Fruit fly (Drosophila melanogaster) whole organism, embryonic: ENCODE data around the gene alien.
A peak's percentile ranks its signal among the peaks of the same experiment; 100 is the strongest.

Experiments used
- Atf-2 ChIP-seq: fragments of 200-800 bp; sonication (Bioruptor generic); optimal IDR thresholded peaks from 2 replicates; lab custom pipeline; 2016; ENCODE audit warnings: missing biosample characterization, missing genetic modification characterization
- Atf3 ChIP-seq: fragments of 200-800 bp; sonication (Bioruptor generic); optimal IDR thresholded peaks from 3 replicates; lab custom pipeline; 2016; ENCODE audit warnings: missing biosample characterization, missing genetic modification characterization
- Atf6 ChIP-seq: fragments of 200-800 bp; sonication (Bioruptor generic); IDR thresholded peaks from 2 replicates; pipeline ENCODE4 v1.3.6; 2022; ENCODE audit warnings: missing biosample characterization, missing genetic modification characterization
- CG10274 ChIP-seq: fragments of 200-800 bp; sonication (Bioruptor generic); optimal IDR thresholded peaks from 3 replicates; lab custom pipeline; 2017; ENCODE audit warnings: missing biosample characterization, mild to moderate bottlenecking, missing genetic modification characterization
- CG11398 ChIP-seq: fragments of 200-800 bp; sonication (Bioruptor generic); optimal IDR thresholded peaks from 2 replicates; lab custom pipeline; 2016; ENCODE audit warnings: missing biosample characterization, missing genetic modification characterization
- CG12071 ChIP-seq: fragments of 200-800 bp; sonication (Bioruptor generic); optimal IDR thresholded peaks from 3 replicates; lab custom pipeline; 2018; ENCODE audit warnings: missing biosample characterization, mild to moderate bottlenecking, missing genetic modification characterization
- CG12104 ChIP-seq: fragments of 200-800 bp; sonication (Bioruptor generic); optimal IDR thresholded peaks from 3 replicates; lab custom pipeline; 2016; ENCODE audit warnings: missing biosample characterization, missing genetic modification characterization
- CG12219 ChIP-seq: fragments of 200-800 bp; sonication (Bioruptor generic); optimal IDR thresholded peaks from 3 replicates; lab custom pipeline; 2018; ENCODE audit warnings: missing biosample characterization, mild to moderate bottlenecking, missing genetic modification characterization
- CG12744 ChIP-seq: fragments of 200-800 bp; sonication (Bioruptor generic); optimal IDR thresholded peaks from 2 replicates; lab custom pipeline; 2016; ENCODE audit warnings: missing biosample characterization, missing genetic modification characterization
- CG1603 ChIP-seq: fragments of 200-800 bp; sonication (Bioruptor generic); optimal IDR thresholded peaks from 2 replicates; lab custom pipeline; 2019; ENCODE audit warnings: missing biosample characterization, mild to moderate bottlenecking, missing genetic modification characterization, moderate library complexity
- CG2875 ChIP-seq: fragments of 200-800 bp; sonication (Bioruptor generic); optimal IDR thresholded peaks from 2 replicates; lab custom pipeline; 2017; ENCODE audit warnings: missing biosample characterization, mild to moderate bottlenecking, missing genetic modification characterization, missing genetic modification reagents
- CG3726 ChIP-seq: fragments of 200-800 bp; sonication (Bioruptor generic); IDR thresholded peaks from 3 replicates; pipeline ENCODE4, ENCODE4 v1.3.6; 2022; ENCODE audit warnings: missing biosample characterization, missing genetic modification characterization
- CG3838 ChIP-seq: fragments of 200-800 bp; sonication (Bioruptor generic); optimal IDR thresholded peaks from 3 replicates; lab custom pipeline; 2016; ENCODE audit warnings: missing biosample characterization, missing genetic modification characterization
- CG6654 ChIP-seq: fragments of 200-800 bp; sonication (Bioruptor generic); optimal IDR thresholded peaks from 2 replicates; lab custom pipeline; 2017; ENCODE audit warnings: missing biosample characterization, mild to moderate bottlenecking, missing genetic modification characterization
- CG6689 ChIP-seq: fragments of 200-800 bp; sonication (Bioruptor generic); IDR thresholded peaks from 2 replicates; pipeline ENCODE4 v1.3.6; 2022; ENCODE audit warnings: missing biosample characterization, missing genetic modification characterization
- CG8089 ChIP-seq: fragments of 200-800 bp; sonication (Bioruptor generic); optimal IDR thresholded peaks from 3 replicates; lab custom pipeline; 2016; ENCODE audit warnings: missing biosample characterization, missing genetic modification characterization
- CG8388 ChIP-seq: fragments of 200-800 bp; sonication (Bioruptor generic); optimal IDR thresholded peaks from 2 replicates; lab custom pipeline; 2019; ENCODE audit warnings: missing biosample characterization, mild to moderate bottlenecking, missing genetic modification characterization, moderate library complexity
- CG9215 ChIP-seq: fragments of 200-800 bp; sonication (Bioruptor generic); IDR thresholded peaks from 2 replicates; pipeline ENCODE4 v1.3.6; 2022; ENCODE audit warnings: missing biosample characterization, missing genetic modification characterization
- CkIIα-i1 ChIP-seq: fragments of 200-800 bp; sonication (Bioruptor generic); IDR thresholded peaks from 2 replicates; pipeline ENCODE4 v1.3.6; 2022; ENCODE audit warnings: missing biosample characterization, missing genetic modification characterization
- D19A ChIP-seq: fragments of 200-800 bp; optimal IDR thresholded peaks from 3 replicates; lab custom pipeline; 2019; ENCODE audit warnings: missing biosample characterization, mild to moderate bottlenecking, missing genetic modification characterization, moderate library complexity
- Dad ChIP-seq: fragments of 200-800 bp; sonication (Bioruptor generic); optimal IDR thresholded peaks from 3 replicates; lab custom pipeline; 2016; ENCODE audit warnings: missing biosample characterization, missing genetic modification characterization
- Ets97D ChIP-seq: fragments of 200-800 bp; sonication (Bioruptor generic); optimal IDR thresholded peaks from 3 replicates; lab custom pipeline; 2016; ENCODE audit warnings: missing biosample characterization, missing genetic modification characterization
- HLH3B ChIP-seq: fragments of 200-800 bp; sonication (Bioruptor generic); IDR thresholded peaks from 2 replicates; pipeline ENCODE4 v1.3.6; 2022; ENCODE audit warnings: missing biosample characterization, missing genetic modification characterization
- Hsf ChIP-seq: fragments of 200-800 bp; sonication (Bioruptor generic); optimal IDR thresholded peaks from 3 replicates; lab custom pipeline; 2016; ENCODE audit warnings: missing biosample characterization, missing genetic modification characterization
- MESR4 ChIP-seq: fragments of 200-800 bp; sonication (Bioruptor generic); optimal IDR thresholded peaks from 2 replicates; lab custom pipeline; 2018; ENCODE audit warnings: missing biosample characterization, mild to moderate bottlenecking, missing genetic modification characterization, moderate library complexity
- MTF-1 ChIP-seq: fragments of 200-800 bp; sonication (Bioruptor generic); optimal IDR thresholded peaks from 2 replicates; lab custom pipeline; 2018; ENCODE audit warnings: missing biosample characterization, mild to moderate bottlenecking, missing genetic modification characterization, borderline replicate concordance
- Mad ChIP-seq: fragments of 200-800 bp; sonication (Bioruptor generic); optimal IDR thresholded peaks from 2 replicates; lab custom pipeline; 2016; ENCODE audit warnings: missing biosample characterization, missing genetic modification characterization
- Nf-YB ChIP-seq: fragments of 200-800 bp; sonication (Bioruptor generic); optimal IDR thresholded peaks from 3 replicates; lab custom pipeline; 2019; ENCODE audit warnings: missing biosample characterization, mild to moderate bottlenecking, missing genetic modification characterization, moderate library complexity
- NfI ChIP-seq: fragments of 200-800 bp; sonication (Bioruptor generic); optimal IDR thresholded peaks from 3 replicates; lab custom pipeline; 2018; ENCODE audit warnings: missing biosample characterization, mild to moderate bottlenecking, missing genetic modification characterization, moderate library complexity
- Oaz ChIP-seq: fragments of 200-800 bp; sonication (Bioruptor generic); IDR thresholded peaks from 2 replicates; pipeline ENCODE4 v1.3.6; 2022; ENCODE audit warnings: missing biosample characterization, missing genetic modification characterization
- Optix ChIP-seq: fragments of 200-800 bp; sonication (Bioruptor generic); IDR thresholded peaks from 3 replicates; pipeline ENCODE4 v1.3.6; 2022; ENCODE audit warnings: missing biosample characterization, missing genetic modification characterization
- Pdp1 ChIP-seq, 2 experiments: fragments of 200-800 bp; sonication (Bioruptor generic); optimal IDR thresholded peaks; 3 replicates each; lab custom pipeline; 2016; ENCODE audit warnings: missing biosample characterization in 2 of 2, missing genetic modification characterization in 2 of 2, mild to moderate bottlenecking in 1 of 2, moderate library complexity in 1 of 2
- Sry-β ChIP-seq: fragments of 200-800 bp; sonication (Bioruptor generic); optimal IDR thresholded peaks from 2 replicates; lab custom pipeline; 2018; ENCODE audit warnings: missing biosample characterization, mild to moderate bottlenecking, missing genetic modification characterization, moderate library complexity
- Stat92E ChIP-seq, 3 experiments: fragments of >200 bp in 2 of 3; fragments of 200-800 bp in 1 of 3; sonication (Bioruptor generic) in 1 of 3; optimal IDR thresholded peaks; 2 replicates each; lab custom pipeline; 2017 to 2019; ENCODE audit warnings: missing biosample characterization in 3 of 3, missing genetic modification characterization in 3 of 3, mild to moderate bottlenecking in 1 of 3, moderate library complexity in 1 of 3
- Usf ChIP-seq: fragments of 200-800 bp; sonication (Bioruptor generic); optimal IDR thresholded peaks from 2 replicates; lab custom pipeline; 2017; ENCODE audit warnings: missing genotype, missing biosample characterization, missing genetic modification characterization
- bcd ChIP-seq: fragments of 200-800 bp; sonication (Bioruptor generic); optimal IDR thresholded peaks from 2 replicates; lab custom pipeline; 2017; ENCODE audit warnings: missing biosample characterization, mild to moderate bottlenecking, missing genetic modification characterization
- chm ChIP-seq: fragments of 200-800 bp; sonication (Bioruptor generic); IDR thresholded peaks from 2 replicates; pipeline ENCODE4 v1.3.6; 2022; ENCODE audit warnings: missing biosample characterization, missing genetic modification characterization
- cwo ChIP-seq: fragments of 200-800 bp; sonication (Bioruptor generic); optimal IDR thresholded peaks from 3 replicates; lab custom pipeline; 2017; ENCODE audit warnings: missing biosample characterization, missing genetic modification characterization, mild to moderate bottlenecking, moderate library complexity, missing genetic modification reagents
- da ChIP-seq: fragments of 200-800 bp; sonication (Bioruptor generic); optimal IDR thresholded peaks from 2 replicates; lab custom pipeline; 2016; ENCODE audit warnings: missing biosample characterization, missing genetic modification characterization
- dysf ChIP-seq: fragments of 200-800 bp; sonication (Bioruptor generic); IDR thresholded peaks from 3 replicates; pipeline ENCODE4 v1.3.6; 2022; ENCODE audit warnings: missing biosample characterization, missing genetic modification characterization
- ems ChIP-seq: fragments of 200-800 bp; sonication (Bioruptor generic); optimal IDR thresholded peaks from 3 replicates; lab custom pipeline; 2016; ENCODE audit warnings: missing biosample characterization, missing genetic modification characterization
- gce ChIP-seq: fragments of 200-800 bp; sonication (Bioruptor generic); IDR thresholded peaks from 3 replicates; pipeline ENCODE4 v1.3.6; 2022; ENCODE audit warnings: missing biosample characterization, missing genetic modification characterization
- gfzf ChIP-seq: fragments of 200-800 bp; sonication (Bioruptor generic); optimal IDR thresholded peaks from 2 replicates; lab custom pipeline; 2016; ENCODE audit warnings: missing biosample characterization, mild to moderate bottlenecking, missing genetic modification characterization, moderate library complexity
- grn ChIP-seq: fragments of 200-800 bp; sonication (Bioruptor generic); optimal IDR thresholded peaks from 3 replicates; lab custom pipeline; 2017; ENCODE audit warnings: missing biosample characterization, missing genetic modification characterization
- lola ChIP-seq, 3 experiments: fragments of >200 bp in 2 of 3; fragments of 200-800 bp in 1 of 3; sonication (Bioruptor generic) in 1 of 3; optimal IDR thresholded peaks; 2 replicates each; lab custom pipeline; 2017 to 2019; ENCODE audit warnings: missing biosample characterization in 3 of 3, missing genetic modification characterization in 3 of 3, mild to moderate bottlenecking in 1 of 3, moderate library complexity in 1 of 3
- otp ChIP-seq: fragments of 200-800 bp; sonication (Bioruptor generic); IDR thresholded peaks from 3 replicates; pipeline ENCODE4, ENCODE4 v1.3.6; 2022; ENCODE audit warnings: missing biosample characterization, missing genetic modification characterization
- pfk ChIP-seq: fragments of 200-800 bp; sonication (Bioruptor generic); optimal IDR thresholded peaks from 2 replicates; lab custom pipeline; 2018; ENCODE audit warnings: missing biosample characterization, mild to moderate bottlenecking, missing genetic modification characterization, moderate library complexity
- pho ChIP-seq: fragments of 200-800 bp; sonication (Bioruptor generic); optimal IDR thresholded peaks from 2 replicates; lab custom pipeline; 2016; ENCODE audit warnings: missing biosample characterization, missing genetic modification characterization
- row ChIP-seq: fragments of 200-800 bp; sonication (Bioruptor generic); IDR thresholded peaks from 3 replicates; pipeline ENCODE4 v1.3.6; 2022; ENCODE audit warnings: missing biosample characterization, missing genetic modification characterization
- zf30C ChIP-seq: fragments of 200-800 bp; sonication (Bioruptor generic); optimal IDR thresholded peaks from 3 replicates; lab custom pipeline; 2018; ENCODE audit warnings: missing biosample characterization, mild to moderate bottlenecking, missing genetic modification characterization

The alien gene

DNA sequence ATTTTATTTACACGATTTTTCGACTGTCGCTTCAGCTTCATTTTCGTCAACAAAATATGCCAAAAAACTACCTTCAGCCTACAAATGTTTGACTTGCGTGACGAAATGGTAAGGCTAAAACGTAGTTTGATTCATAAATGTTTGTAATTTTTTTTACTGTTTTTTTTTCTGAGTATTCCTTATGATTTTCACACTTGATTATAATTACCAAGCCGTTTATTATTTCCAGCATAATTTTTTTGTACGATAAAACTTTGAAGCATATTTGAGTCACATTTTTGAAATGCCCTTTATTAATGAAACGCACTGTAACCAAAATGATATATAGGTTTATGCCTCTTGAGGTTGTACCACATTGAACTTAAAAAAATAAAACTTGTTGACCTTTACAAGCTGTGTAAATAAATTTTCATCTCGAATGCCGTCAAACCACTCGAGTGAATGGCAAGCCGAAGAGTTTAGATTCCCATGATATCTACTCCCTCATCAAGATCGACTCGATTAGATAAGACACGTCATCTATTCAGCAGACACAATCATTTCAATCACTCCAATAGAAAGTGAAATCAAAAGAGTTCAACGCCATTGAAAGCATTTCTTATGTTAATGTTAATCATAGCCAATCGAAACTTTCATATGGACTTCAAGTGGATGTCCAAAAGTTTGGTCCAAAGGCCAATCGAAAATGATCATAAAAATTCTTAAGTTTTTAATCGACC lies 14.4 kb downstream of the alien start (continued):
- TF ChIP-seq ems (GFP tag; lab: Kevin White, UChicago) (peak; percentile 21), chm (no peak), Usf (GFP tag; lab: Kevin White, UChicago) (no peak), Atf6 (GFP tag; lab: Robert Waterston, UW) (peak; percentile 57; the same call in 1 of the 2 replicates), CG12104 (peak; percentile 11), MESR4 (GFP tag; lab: Kevin White, UChicago) (no peak), gce (no peak), Dad (no peak), HLH3B (GFP tag; lab: Robert Waterston, UW) (peak; percentile 54; the same call in 1 of the 2 replicates), CG3726 (GFP tag; lab: Robert Waterston, UW) (no peak), Stat92E (GFP tag; optimal IDR thresholded peaks at IDR 0.05; lab: Kevin White, UChicago) (no peak), Ets97D (no peak), CG12219 (GFP tag; lab: Kevin White, UChicago) (no peak), CG9215 (GFP tag; lab: Robert Waterston, UW) (no peak), pfk (no peak), gfzf (GFP tag; lab: Kevin White, UChicago) (no peak), CG8388 (GFP tag; lab: Kevin White, UChicago) (peak; percentile 31), Nf-YB (GFP tag; lab: Kevin White, UChicago) (peak; percentile 11), Optix (no peak), CG6689 (no peak; the same call in 1 of the 2 replicates), Hsf (peak; percentile 38), otp (GFP tag; lab: Robert Waterston, UW) (no peak), CG1603 (tag; lab: Kevin White, UChicago) (no peak), dysf (GFP tag; lab: Robert Waterston, UW) (peak; percentile 80), CkIIα-i1 (GFP tag; lab: Robert Waterston, UW) (no peak), CG10274 (no peak), Mad (GFP tag; lab: Kevin White, UChicago) (no peak), row (GFP tag; lab: Robert Waterston, UW) (peak; percentile 73), NfI (peak; percentile 27), Pdp1 (GFP tag; optimal IDR thresholded peaks at IDR 0.05; lab: Kevin White, UChicago) (peak; percentile 8 to 23), CG2875 (GFP tag; lab: Kevin White, UChicago) (no peak), Oaz (GFP tag; lab: Robert Waterston, UW) (no peak), lola (GFP tag; optimal IDR thresholded peaks at IDR 0.05; lab: Kevin White, UChicago) (no peak), zf30C (no peak), CG11398 (GFP tag; lab: Kevin White, UChicago) (no peak), CG8089 (GFP tag; lab: Kevin White, UChicago) (peak; percentile 13), CG6654 (GFP tag; lab: Kevin White, UChicago) (no peak), da (GFP tag; lab: Kevin White, UChicago) (no peak), pho (GFP tag; lab: Kevin White, UChicago) (peak; percentile 14), CG12744 (GFP tag; lab: Kevin White, UChicago) (peak; percentile 23), D19A (tag; lab: Kevin White, UChicago) (peak; percentile 1), CG12071 (GFP tag; lab: Kevin White, UChicago) (no peak), cwo (GFP tag; lab: Kevin White, UChicago) (peak; percentile 32), Atf-2 (GFP tag; lab: Kevin White, UChicago) (peak; percentile 17), Sry-β (GFP tag; lab: Kevin White, UChicago) (no peak), grn (GFP tag; lab: Kevin White, UChicago) (peak; percentile 84), bcd (GFP tag; lab: Kevin White, UChicago) (no peak), MTF-1 (GFP tag; lab: Kevin White, UChicago) (no peak), Atf3 (peak; percentile 34), CG3838 (GFP tag; lab: Kevin White, UChicago) (peak; percentile 3)
